Worm (Caenorhabditis elegans) whole organism, L4 larva: ENCODE measurements around the gene M04B2.6.

Source experiments
- F10B5.3 ChIP-seq: sonication (generic microtip); optimal IDR thresholded peaks from 2 replicates; lab custom pipeline; 2016; ENCODE audit warnings: mild to moderate bottlenecking, missing genetic modification characterization, missing compliant biosample characterization
- F44E2.7 ChIP-seq: fragments of 200-800 bp; sonication (Bioruptor generic); IDR thresholded peaks from 2 replicates; pipeline ENCODE4 v2.1.2; 2022; ENCODE audit warnings: missing genetic modification characterization, missing compliant biosample characterization
- Y105C5A.15 ChIP-seq: fragments of 200-800 bp; sonication (Bioruptor generic); IDR thresholded peaks from 2 replicates; pipeline ENCODE4 v1.3.6; 2022; ENCODE audit warnings: missing genetic modification characterization, missing compliant biosample characterization
- Y48G9A.11 ChIP-seq: fragments of 200-800 bp; sonication (Bioruptor generic); IDR thresholded peaks from 2 replicates; pipeline ENCODE4 v1.3.6; 2022; ENCODE audit warnings: missing genetic modification reagents, missing genetic modification characterization, missing compliant biosample characterization
- Y5F2A.4 ChIP-seq: fragments of 200-800 bp; sonication (Bioruptor generic); optimal IDR thresholded peaks from 2 replicates; lab custom pipeline; 2018; ENCODE audit warnings: mild to moderate bottlenecking, missing genetic modification characterization, missing compliant biosample characterization
- ZK337.2 ChIP-seq: fragments of 200-800 bp; sonication (Bioruptor generic); IDR thresholded peaks from 2 replicates; pipeline ENCODE4 v1.3.6; 2022; ENCODE audit warnings: missing genetic modification reagents, missing genetic modification characterization, missing compliant biosample characterization
- aha-1 ChIP-seq: fragments of 150-350 bp; peaks from one replicate; lab custom pipeline; 2014; ENCODE audit warnings: missing biosample characterization, missing genetic modification characterization
- attf-4 ChIP-seq: sonication (generic microtip); optimal IDR thresholded peaks from 3 replicates; lab custom pipeline; 2017; ENCODE audit warnings: missing biosample characterization, missing genetic modification characterization
- ceh-20 ChIP-seq: fragments of 200-800 bp; sonication (Bioruptor generic); IDR thresholded peaks from 2 replicates; pipeline ENCODE4 v1.3.6; 2022; ENCODE audit warnings: missing genetic modification reagents, missing genetic modification characterization, missing compliant biosample characterization
- ceh-44 ChIP-seq: fragments of 200-800 bp; sonication (Bioruptor generic); IDR thresholded peaks from 2 replicates; pipeline ENCODE4 v1.3.6; 2022; ENCODE audit warnings: missing genetic modification reagents, missing genetic modification characterization, missing compliant biosample characterization
- ceh-62 ChIP-seq: sonication (generic microtip); optimal IDR thresholded peaks from 2 replicates; lab custom pipeline; 2017; ENCODE audit warnings: missing biosample characterization, missing genetic modification characterization
- ceh-82 ChIP-seq: sonication (generic microtip); optimal IDR thresholded peaks from 2 replicates; lab custom pipeline; 2017; ENCODE audit warnings: missing biosample characterization, missing genetic modification characterization
- ctbp-1 ChIP-seq: fragments of 200-800 bp; sonication (Bioruptor generic); IDR thresholded peaks from 2 replicates; pipeline ENCODE4 v1.3.6; 2022; ENCODE audit warnings: missing genetic modification reagents, missing genetic modification characterization, missing compliant biosample characterization
- daf-16 ChIP-seq, 3 experiments: sonication (generic microtip); optimal IDR thresholded peaks; 2 replicates each; lab custom pipeline; 2016 to 2017; ENCODE audit warnings: missing genetic modification characterization in 3 of 3, missing genetic modification reagents in 3 of 3, mild to moderate bottlenecking in 2 of 3, missing compliant biosample characterization in 2 of 3, missing biosample characterization in 1 of 3, moderate library complexity in 1 of 3
- daf-8 ChIP-seq: fragments of 200-800 bp; sonication (Bioruptor generic); IDR thresholded peaks from 2 replicates; pipeline ENCODE4 v1.3.6; 2022; ENCODE audit warnings: missing genetic modification characterization, missing compliant biosample characterization
- dmd-6 ChIP-seq: fragments of 200-800 bp; sonication (Bioruptor generic); IDR thresholded peaks from 2 replicates; pipeline ENCODE4 v1.3.6; 2022; ENCODE audit warnings: missing genetic modification reagents, missing genetic modification characterization, missing compliant biosample characterization
- dmd-8 ChIP-seq: fragments of 200-800 bp; sonication (Bioruptor generic); IDR thresholded peaks from 2 replicates; pipeline ENCODE4 v1.3.6; 2022; ENCODE audit warnings: missing genetic modification characterization, missing compliant biosample characterization
- egl-27 ChIP-seq: sonication (generic microtip); optimal IDR thresholded peaks from 3 replicates; lab custom pipeline; 2017; ENCODE audit warnings: missing biosample characterization, missing genetic modification reagents, missing genetic modification characterization
- egl-43 ChIP-seq: fragments of 200-800 bp; sonication (Bioruptor generic); IDR thresholded peaks from 2 replicates; pipeline ENCODE4 v1.3.6; 2022; ENCODE audit warnings: missing genetic modification reagents, missing genetic modification characterization, missing compliant biosample characterization
- hlh-11 ChIP-seq: fragments of 200-800 bp; sonication (Bioruptor generic); optimal IDR thresholded peaks from 2 replicates; lab custom pipeline; 2018; ENCODE audit warnings: mild to moderate bottlenecking, missing genetic modification characterization, missing compliant biosample characterization
- hlh-30 ChIP-seq: sonication (generic microtip); optimal IDR thresholded peaks from 2 replicates; lab custom pipeline; 2017; ENCODE audit warnings: antibody characterized with exemption, mild to moderate bottlenecking, missing genetic modification characterization, missing compliant biosample characterization; ENCODE audit not compliant: insufficient read depth
- lim-7 ChIP-seq: fragments of 200-800 bp; sonication (Bioruptor generic); IDR thresholded peaks from 2 replicates; pipeline ENCODE4 v1.3.6; 2022; ENCODE audit warnings: missing genetic modification characterization, missing compliant biosample characterization
- lin-13 ChIP-seq: fragments of 150-350 bp; optimal IDR thresholded peaks from 2 replicates; lab custom pipeline; 2014; ENCODE audit warnings: missing biosample characterization, missing genetic modification reagents, missing genetic modification characterization
- lin-29 ChIP-seq: fragments of 200-800 bp; sonication (Bioruptor generic); IDR thresholded peaks from 2 replicates; pipeline ENCODE4 v1.3.6; 2022; ENCODE audit warnings: missing genetic modification reagents, missing genetic modification characterization, missing compliant biosample characterization
- lin-39 ChIP-seq: fragments of 150-350 bp; optimal IDR thresholded peaks from 2 replicates; lab custom pipeline; 2014; ENCODE audit warnings: missing biosample characterization, missing genetic modification reagents, missing genetic modification characterization
- madf-5 ChIP-seq, 2 experiments: fragments of 200-800 bp; sonication (Bioruptor generic); IDR thresholded peaks; 2 replicates each; pipeline ENCODE4 v1.3.6; 2022; ENCODE audit warnings: missing compliant biosample characterization in 2 of 2, missing genetic modification characterization in 2 of 2
- madf-9 ChIP-seq: fragments of 200-800 bp; sonication (Bioruptor generic); conservative IDR thresholded peaks from 2 replicates; pipeline ENCODE4 v1.3.6; 2022; ENCODE audit warnings: missing genetic modification reagents, missing genetic modification characterization, missing compliant biosample characterization
- mep-1 ChIP-seq: fragments of 150-350 bp; sonication (generic microtip); optimal IDR thresholded peaks from 3 replicates; lab custom pipeline; 2014; ENCODE audit warnings: missing biosample characterization, missing genetic modification characterization
- mes-2 ChIP-seq: sonication (generic microtip); optimal IDR thresholded peaks from 2 replicates; lab custom pipeline; 2016; ENCODE audit warnings: missing genotype, mild to moderate bottlenecking, missing genetic modification characterization, missing compliant biosample characterization; ENCODE audit not compliant: poor library complexity, severe bottlenecking
- nhr-10 ChIP-seq: fragments of 150-350 bp; optimal IDR thresholded peaks from 2 replicates; lab custom pipeline; 2014; ENCODE audit warnings: missing biosample characterization, missing genetic modification characterization
- nhr-102 ChIP-seq: sonication (generic microtip); optimal IDR thresholded peaks from 2 replicates; lab custom pipeline; 2016; ENCODE audit warnings: mild to moderate bottlenecking, missing genetic modification characterization, moderate library complexity, missing compliant biosample characterization
- nhr-111 ChIP-seq: fragments of 200-800 bp; sonication (Bioruptor generic); optimal IDR thresholded peaks from 2 replicates; lab custom pipeline; 2018; ENCODE audit warnings: mild to moderate bottlenecking, missing genetic modification characterization, missing compliant biosample characterization
- nhr-25 ChIP-seq: sonication (generic microtip); optimal IDR thresholded peaks from 2 replicates; lab custom pipeline; 2017; ENCODE audit warnings: missing genetic modification characterization, mild to moderate bottlenecking, missing compliant biosample characterization, antibody characterized with exemption, moderate library complexity, borderline replicate concordance; ENCODE audit not compliant: insufficient read depth
- pqm-1 ChIP-seq: sonication (generic microtip); optimal IDR thresholded peaks from 2 replicates; lab custom pipeline; 2017; ENCODE audit warnings: missing biosample characterization, missing genetic modification characterization
- sdz-12 ChIP-seq: fragments of 200-800 bp; sonication (Bioruptor generic); optimal IDR thresholded peaks from 2 replicates; lab custom pipeline; 2018; ENCODE audit warnings: mild to moderate bottlenecking, missing genetic modification characterization, missing compliant biosample characterization
- snpc-1.2 ChIP-seq: fragments of 200-800 bp; sonication (Bioruptor generic); IDR thresholded peaks from 2 replicates; pipeline ENCODE4 v1.3.6; 2022; ENCODE audit warnings: missing genetic modification reagents, missing genetic modification characterization, missing compliant biosample characterization
- snpc-4 ChIP-seq: fragments of 150-350 bp; optimal IDR thresholded peaks from 2 replicates; lab custom pipeline; 2014; ENCODE audit warnings: missing biosample characterization, missing genetic modification characterization
- spr-3 ChIP-seq: fragments of 200-800 bp; sonication (Bioruptor generic); optimal IDR thresholded peaks from 2 replicates; lab custom pipeline; 2018; ENCODE audit warnings: mild to moderate bottlenecking, missing genetic modification characterization, missing compliant biosample characterization
- tag-97 ChIP-seq: fragments of 200-800 bp; sonication (Bioruptor generic); IDR thresholded peaks from 2 replicates; pipeline ENCODE4 v1.3.6; 2022; ENCODE audit warnings: missing genetic modification characterization, missing compliant biosample characterization
- unc-39 ChIP-seq: sonication (generic microtip); optimal IDR thresholded peaks from 2 replicates; lab custom pipeline; 2017; ENCODE audit warnings: missing biosample characterization, missing genetic modification characterization
- unc-62 ChIP-seq, 3 experiments: fragments of 150-350 bp in 1 of 3; sonication (generic microtip); optimal IDR thresholded peaks in 2 of 3; peaks in 1 of 3; 1 replicate in 1 of 3; 2 replicates in 2 of 3; lab custom pipeline; 2014 to 2017; ENCODE audit warnings: missing biosample characterization in 3 of 3, missing genetic modification characterization in 3 of 3, missing genetic modification reagents in 3 of 3, missing genotype in 1 of 3
- vab-7 ChIP-seq: fragments of 200-800 bp; sonication (Bioruptor generic); IDR thresholded peaks from 2 replicates; pipeline ENCODE4 v1.3.6; 2022; ENCODE audit warnings: missing genetic modification reagents, missing genetic modification characterization, missing compliant biosample characterization
- zip-11 ChIP-seq: fragments of 200-800 bp; sonication (Bioruptor generic); IDR thresholded peaks from 2 replicates; pipeline ENCODE4 v1.3.6; 2022; ENCODE audit warnings: missing genetic modification characterization, missing compliant biosample characterization
- ztf-7 ChIP-seq: fragments of 150-350 bp; optimal IDR thresholded peaks from 2 replicates; lab custom pipeline; 2014; ENCODE audit warnings: missing biosample characterization, missing genetic modification characterization

M04B2.6 gene

ce11 chrIV:11487889-11488556 lies 22.5 kb downstream of the M04B2.6 start (continued):
- TF ChIP-seq spr-3 (GFP tag; lab: Kevin White, UChicago) (no peak), pqm-1 (tag; lab: Kevin White, UChicago) (peak; percentile 28), sdz-12 (no peak), lin-13 (GFP tag; lab: Kevin White, UChicago) (no peak), dmd-6 (peak; percentile 55), hlh-30 (tag; lab: Kevin White, UChicago) (peak; percentile 81), lin-39 (no peak), madf-9 (GFP tag; lab: Robert Waterston, UW) (no peak), hlh-11 (tag; lab: Kevin White, UChicago) (peak; percentile 68), daf-16 (GFP tag; optimal IDR thresholded peaks at IDR 0.05; lab: Kevin White, UChicago) (peak in 1 of 2 experiments; percentile 4), daf-16 (tag; optimal IDR thresholded peaks at IDR 0.05; lab: Kevin White, UChicago) (no peak), aha-1 (peak; percentile 15)
- TF ChIP-seq, all 104 proteins: peak for 13

ce11 chrIV:11486859-11487258 lies 23.7 kb downstream of the M04B2.6 start:
- TF ChIP-seq F10B5.3 = no peak
- no peak for TF ChIP-seq ceh-44 (GFP tag; lab: Robert Waterston, UW)
- TF ChIP-seq nhr-10 = no peak
- TF ChIP-seq unc-62 (GFP tag; optimal IDR thresholded peaks at IDR 0.05 in 1 of 2; lab: Kevin White, UChicago) = peak in 1 of 2 experiments; percentile 94
- TF ChIP-seq unc-62 (tag; optimal IDR thresholded peaks at IDR 0.05; lab: Kevin White, UChicago) = no peak
- no peak for TF ChIP-seq nhr-102 (tag; lab: Kevin White, UChicago)
- TF ChIP-seq ctbp-1 (GFP tag; lab: Robert Waterston, UW) = no peak
- TF ChIP-seq aha-1 = peak; percentile 67
- TF ChIP-seq snpc-4 (tag; lab: Kevin White, UChicago) = no peak
- TF ChIP-seq ZK337.2 (GFP tag; lab: Robert Waterston, UW) = no peak
- no peak for TF ChIP-seq Y105C5A.15 (GFP tag; lab: Robert Waterston, UW)
- no peak for TF ChIP-seq ceh-82 (tag; lab: Kevin White, UChicago)

ce11 chrIV:11480027-11480896 lies 30.3 kb downstream of the M04B2.6 start, which contains the start of the genes mbf-1 and nse-4:
mbf-1 (minus strand) TSS chrIV:11480369.
nse-4 (plus strand) TSS chrIV:11480846.
- TF ChIP-seq Y48G9A.11 = no peak
- no peak for TF ChIP-seq ztf-7 (tag; lab: Kevin White, UChicago)
- no peak for TF ChIP-seq sdz-12
- no peak for TF ChIP-seq egl-43 (GFP tag; lab: Robert Waterston, UW)
- TF ChIP-seq vab-7 (GFP tag; lab: Robert Waterston, UW) = no peak
- no peak for TF ChIP-seq lim-7 (GFP tag; lab: Robert Waterston, UW)
- TF ChIP-seq dmd-8 (GFP tag; lab: Robert Waterston, UW) = no peak
- no peak for TF ChIP-seq tag-97
- no peak for TF ChIP-seq attf-4
- TF ChIP-seq Y5F2A.4 (GFP tag; lab: Kevin White, UChicago) = no peak
- TF ChIP-seq spr-3 (GFP tag; lab: Kevin White, UChicago) = no peak
- TF ChIP-seq mep-1 (tag; lab: Kevin White, UChicago) = peak; percentile 80
- no peak for TF ChIP-seq lin-29
- TF ChIP-seq ceh-20 (GFP tag; lab: Robert Waterston, UW) = no peak
- no peak for TF ChIP-seq nhr-111 (GFP tag; lab: Kevin White, UChicago)
- no peak for TF ChIP-seq snpc-1.2 (GFP tag; lab: Robert Waterston, UW)
- no peak for TF ChIP-seq zip-11 (GFP tag; lab: Robert Waterston, UW)
- TF ChIP-seq nhr-25 (tag; lab: Kevin White, UChicago) = no peak
- TF ChIP-seq hlh-30 (tag; lab: Kevin White, UChicago) = peak; percentile 75
- no peak for TF ChIP-seq ceh-62 (tag; lab: Kevin White, UChicago)
- TF ChIP-seq snpc-4 (tag; lab: Kevin White, UChicago) = no peak
- peak; percentile 69 for TF ChIP-seq mes-2 (tag; lab: Kevin White, UChicago)
- no peak for TF ChIP-seq unc-39 (tag; lab: Kevin White, UChicago)
- TF ChIP-seq madf-5 (GFP tag; IDR thresholded peaks at IDR 0.05; lab: Robert Waterston, UW) = no peak
- TF ChIP-seq daf-8 (GFP tag; lab: Robert Waterston, UW) = no peak
- TF ChIP-seq F44E2.7 (GFP tag; lab: Robert Waterston, UW) = no peak
- TF ChIP-seq egl-27 = no peak
